Worm (Caenorhabditis elegans) whole organism, L4/young adult: ENCODE measurements around the gene ztf-13.

Source experiments
- W03F9.2 ChIP-seq: fragments of 150-350 bp; optimal IDR thresholded peaks from 2 replicates; lab custom pipeline; 2014; ENCODE audit warnings: missing biosample characterization, missing genetic modification characterization
- dao-5 ChIP-seq: sonication (generic microtip); optimal IDR thresholded peaks from 2 replicates; lab custom pipeline; 2016; ENCODE audit warnings: missing genotype, missing genetic modification characterization, moderate library complexity, missing compliant biosample characterization
- him-1 ChIP-seq: sonication (generic microtip); optimal IDR thresholded peaks from 2 replicates; lab custom pipeline; 2016; ENCODE audit warnings: missing genotype, missing genetic modification reagents, missing genetic modification characterization, missing compliant biosample characterization

ce11 chrX:3139516-3140301, 37.7 kb upstream of the ztf-13 start:
- no peak for TF ChIP-seq him-1 (tag; lab: Kevin White, UChicago)
- no peak for TF ChIP-seq W03F9.2
- TF ChIP-seq dao-5 (tag; lab: Kevin White, UChicago): no peak
